Fruit fly (Drosophila melanogaster) S2 (cell line): ENCODE data around the gene CG18284.

Experiments
- CG8478 ChIP-seq: fragments of >200 bp; optimal IDR thresholded peaks from 2 replicates; lab custom pipeline; 2018
- CTCF ChIP-seq, 2 experiments: fragments of >200 bp; optimal IDR thresholded peaks; 2 replicates each; lab custom pipeline; 2018

- TF ChIP-seq CTCF (optimal IDR thresholded peaks at IDR 0.05; lab: Kevin White, UChicago) = no peak
- TF ChIP-seq CG8478 (lab: Kevin White, UChicago) = no peak
Observed at dm6 chr2L:10643671-10644070, at the start of gene CG18284.
